Fruit fly (Drosophila melanogaster): ENCODE data around the gene CG4907.

Gene CG4907

DNA sequence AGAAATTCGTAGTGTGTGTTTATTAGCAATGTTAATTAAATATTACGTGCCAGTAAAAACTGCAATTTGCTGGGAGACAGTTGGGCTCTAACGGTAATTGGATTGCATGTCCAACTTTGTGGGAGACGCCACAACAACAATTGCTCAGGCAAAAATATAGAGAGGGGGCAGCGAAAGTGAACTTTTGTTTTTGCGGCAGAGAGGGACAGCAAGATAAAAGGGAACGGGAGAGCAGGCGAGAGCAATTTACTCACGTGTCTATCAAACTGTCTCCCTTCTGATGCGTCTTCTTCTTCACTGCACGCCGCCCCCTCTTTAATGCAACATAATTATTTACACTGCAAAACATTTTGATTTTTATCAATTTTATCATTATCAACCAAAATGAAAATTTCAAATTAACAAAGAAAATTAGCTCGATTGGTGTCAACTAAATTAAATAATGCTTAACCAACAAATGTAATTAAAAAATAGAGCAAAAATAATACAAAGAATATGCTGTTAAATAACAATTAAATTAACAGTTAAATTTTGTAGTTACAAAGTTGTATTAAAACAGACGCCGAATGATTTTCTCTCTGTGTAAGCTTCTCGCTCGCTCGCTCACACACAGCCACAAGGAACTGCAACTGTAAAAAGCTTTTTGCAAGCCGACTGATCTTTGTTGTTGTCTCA lies 43.1 kb downstream of the CG4907 start (continued):
- TF ChIP-seq BEAF-32 (GFP tag; optimal IDR thresholded peaks at IDR 0.05) = no peak
- TF ChIP-seq chif (GFP tag; optimal IDR thresholded peaks at IDR 0.05) = peak; percentile 68 to 84
- TF ChIP-seq Abd-B (GFP tag; optimal IDR thresholded peaks at IDR 0.05) = peak; percentile 93
- peak; percentile 58 for TF ChIP-seq salm (tag; optimal IDR thresholded peaks at IDR 0.05)
- peak; percentile 64 for TF ChIP-seq tio (GFP tag; optimal IDR thresholded peaks at IDR 0.05)
- TF ChIP-seq sqz (GFP tag; optimal IDR thresholded peaks at IDR 0.05) = peak; percentile 83
- TF ChIP-seq CG9797 (GFP tag; optimal IDR thresholded peaks at IDR 0.05) = peak; percentile 6
- peak in 1 of 3 experiments; percentile 83 for TF ChIP-seq lola (GFP tag; optimal IDR thresholded peaks at IDR 0.05)
- TF ChIP-seq CG42726 (GFP tag; IDR thresholded peaks at IDR 0.05; ENCODE audit: partially characterized antibody) = no peak
- no peak for TF ChIP-seq bigmax (GFP tag; optimal IDR thresholded peaks at IDR 0.05)
- peak; percentile 79 for TF ChIP-seq CG17829 (tag; optimal IDR thresholded peaks at IDR 0.05)
- TF ChIP-seq NfI (GFP tag; optimal IDR thresholded peaks at IDR 0.05) = peak; percentile 37
- peak; percentile 66 for TF ChIP-seq run (tag; optimal IDR thresholded peaks at IDR 0.05)
- TF ChIP-seq CG31388 (GFP tag; optimal IDR thresholded peaks at IDR 0.05) = peak; percentile 44
- TF ChIP-seq stwl (tag; optimal IDR thresholded peaks at IDR 0.05) = peak; percentile 14
- peak; percentile 75 for TF ChIP-seq CG9437 (GFP tag; optimal IDR thresholded peaks at IDR 0.05)
- TF ChIP-seq bowl (GFP tag; IDR thresholded peaks at IDR 0.05) = 0 out of 2 replicates have a peak, but pooled peaks have one; percentile 43
- no peak for TF ChIP-seq aop (GFP tag; IDR thresholded peaks at IDR 0.05)
- peak; percentile 80 for TF ChIP-seq CG30403 (GFP tag; optimal IDR thresholded peaks at IDR 0.05)
- TF ChIP-seq CG17568 (GFP tag; optimal IDR thresholded peaks at IDR 0.05) = peak; percentile 49
- TF ChIP-seq CG13424 (tag; optimal IDR thresholded peaks at IDR 0.05) = peak; percentile 80
- TF ChIP-seq cad (GFP tag; optimal IDR thresholded peaks at IDR 0.05) = no peak
- TF ChIP-seq esg (GFP tag; conservative IDR thresholded peaks at IDR 0.05) = peak; percentile 69
- peak; percentile 90 for TF ChIP-seq Asciz (GFP tag; optimal IDR thresholded peaks at IDR 0.05)
- TF ChIP-seq Elba2 (GFP tag; optimal IDR thresholded peaks at IDR 0.05) = no peak
- TF ChIP-seq Blimp-1 (GFP tag; optimal IDR thresholded peaks at IDR 0.05) = peak; percentile 98
- TF ChIP-seq MBD-R2 (GFP tag; IDR thresholded peaks at IDR 0.05) = 0 out of 2 replicates have a peak, but pooled peaks have one; percentile 19
- no peak for TF ChIP-seq CG31365 (tag; optimal IDR thresholded peaks at IDR 0.05)
- peak; percentile 76 for TF ChIP-seq wor (GFP tag; IDR thresholded peaks at IDR 0.05)
- peak; percentile 50 for TF ChIP-seq CG14014 (GFP tag; IDR thresholded peaks at IDR 0.05)
- no peak for TF ChIP-seq vnd (GFP tag; IDR thresholded peaks at IDR 0.05; ENCODE audit: partially characterized antibody)
- TF ChIP-seq caup (GFP tag; optimal IDR thresholded peaks at IDR 0.05; ENCODE audit: severe bottlenecking) = peak; percentile 23
- no peak for TF ChIP-seq fd102C (GFP tag; optimal IDR thresholded peaks at IDR 0.05)
- peak; percentile 40 for TF ChIP-seq Vsx1 (GFP tag; optimal IDR thresholded peaks at IDR 0.05)
- TF ChIP-seq E2f1 (GFP tag; IDR thresholded peaks at IDR 0.05) = peak; percentile 52
- TF ChIP-seq CG12104 (GFP tag; optimal IDR thresholded peaks at IDR 0.05) = peak; percentile 58
- TF ChIP-seq dan (GFP tag; IDR thresholded peaks at IDR 0.05) = no peak; the same call in 1 of the 2 replicates
- TF ChIP-seq chm (GFP tag; IDR thresholded peaks at IDR 0.05) = 0 out of 2 replicates have a peak, but pooled peaks have one; percentile 25
- peak; percentile 11 for TF ChIP-seq Hmr (GFP tag; optimal IDR thresholded peaks at IDR 0.05)
- peak; percentile 44; the same call in 1 of the 2 replicates for TF ChIP-seq dati (GFP tag; IDR thresholded peaks at IDR 0.05)
- peak; percentile 65 for TF ChIP-seq shn (GFP tag; optimal IDR thresholded peaks at IDR 0.05)
- no peak for TF ChIP-seq CG18011 (GFP tag; optimal IDR thresholded peaks at IDR 0.05)
- peak; percentile 74 for TF ChIP-seq ewg (GFP tag; optimal IDR thresholded peaks at IDR 0.05)
- peak; percentile 75; the same call in 1 of the 2 replicates for TF ChIP-seq ara (GFP tag; IDR thresholded peaks at IDR 0.05)
- no peak for TF ChIP-seq inv (GFP tag; IDR thresholded peaks at IDR 0.05; ENCODE audit: partially characterized antibody)
- no peak for TF ChIP-seq sd (tag; optimal IDR thresholded peaks at IDR 0.05)
- TF ChIP-seq sens-2 (GFP tag; IDR thresholded peaks at IDR 0.05) = peak; percentile 73; the same call in 1 of the 2 replicates
- peak; percentile 71 for TF ChIP-seq CG17328 (GFP tag; IDR thresholded peaks at IDR 0.05)

Data from whole organism, embryonic.